Worm (Caenorhabditis elegans): ENCODE measurements around the gene otub-1.

ce11 chrV:15023544-15023943 is 42.6 kb upstream of the otub-1 start, which contains the start of gene F14H8.4:
- TF ChIP-seq lin-13 (GFP tag; optimal IDR thresholded peaks at IDR 0.05): no peak
- TF ChIP-seq nhr-28 (tag; optimal IDR thresholded peaks at IDR 0.05): no peak
- TF ChIP-seq aly-2 (tag; optimal IDR thresholded peaks at IDR 0.05): no peak
- no peak for TF ChIP-seq tag-97 (GFP tag; IDR thresholded peaks at IDR 0.05)
- no peak for TF ChIP-seq unc-39 (tag; optimal IDR thresholded peaks at IDR 0.05)
- TF ChIP-seq unc-62 (GFP tag; optimal IDR thresholded peaks at IDR 0.05 in 1 of 2): no peak
- no peak for TF ChIP-seq unc-62 (tag; optimal IDR thresholded peaks at IDR 0.05)
- no peak for TF ChIP-seq lir-3 (tag; optimal IDR thresholded peaks at IDR 0.05)
